Fruit fly (Drosophila melanogaster) whole organism, embryonic: ENCODE measurements around the gene CG12546.

Experiments
- ATbp ChIP-seq: fragments of 200-800 bp; sonication (Bioruptor generic); optimal IDR thresholded peaks from 2 replicates; lab custom pipeline; 2017; ENCODE audit warnings: missing biosample characterization, mild to moderate bottlenecking, missing genetic modification characterization, missing genetic modification reagents
- CG10979 ChIP-seq: fragments of 200-800 bp; sonication (Bioruptor generic); optimal IDR thresholded peaks from 2 replicates; lab custom pipeline; 2018; ENCODE audit warnings: missing biosample characterization, mild to moderate bottlenecking, missing genetic modification characterization, moderate library complexity
- CG12769 ChIP-seq: fragments of 200-800 bp; sonication (Bioruptor generic); optimal IDR thresholded peaks from 2 replicates; lab custom pipeline; 2019; ENCODE audit warnings: missing biosample characterization, mild to moderate bottlenecking, missing genetic modification characterization, moderate library complexity
- CG14667 ChIP-seq: fragments of 200-800 bp; sonication (Bioruptor generic); IDR thresholded peaks from 2 replicates; pipeline ENCODE4 v1.3.6; 2022; ENCODE audit warnings: missing biosample characterization, missing genetic modification characterization
- CG14965 ChIP-seq: fragments of 200-800 bp; sonication (Bioruptor generic); optimal IDR thresholded peaks from 2 replicates; lab custom pipeline; 2016; ENCODE audit warnings: missing biosample characterization, missing genetic modification characterization, borderline replicate concordance
- CG1529 ChIP-seq: fragments of 200-800 bp; sonication (Bioruptor generic); optimal IDR thresholded peaks from 3 replicates; lab custom pipeline; 2018; ENCODE audit warnings: missing biosample characterization, missing genetic modification characterization
- CG16815 ChIP-seq: fragments of 200-800 bp; sonication (Bioruptor generic); optimal IDR thresholded peaks from 3 replicates; lab custom pipeline; 2017; ENCODE audit warnings: missing biosample characterization, mild to moderate bottlenecking, missing genetic modification characterization
- CG17328 ChIP-seq: fragments of 200-800 bp; sonication (Bioruptor generic); IDR thresholded peaks from 2 replicates; pipeline ENCODE4 v1.3.6; 2022; ENCODE audit warnings: missing biosample characterization, missing genetic modification characterization
- CG17802 ChIP-seq: fragments of 200-800 bp; sonication (Bioruptor generic); optimal IDR thresholded peaks from 2 replicates; lab custom pipeline; 2018; ENCODE audit warnings: missing biosample characterization, mild to moderate bottlenecking, missing genetic modification characterization, moderate library complexity
- CG17829 ChIP-seq: fragments of 200-800 bp; optimal IDR thresholded peaks from 2 replicates; lab custom pipeline; 2019; ENCODE audit warnings: missing biosample characterization, mild to moderate bottlenecking, missing genetic modification characterization, moderate library complexity
- CG18599 ChIP-seq: fragments of 200-800 bp; sonication (Bioruptor generic); optimal IDR thresholded peaks from 3 replicates; lab custom pipeline; 2017; ENCODE audit warnings: missing biosample characterization, missing genetic modification characterization, mild to moderate bottlenecking, moderate library complexity, missing genetic modification reagents
- CG33213 ChIP-seq: fragments of 200-800 bp; sonication (Bioruptor generic); optimal IDR thresholded peaks from 3 replicates; lab custom pipeline; 2016; ENCODE audit warnings: missing biosample characterization, missing genetic modification characterization
- CG6791 ChIP-seq: fragments of 200-800 bp; sonication (Bioruptor generic); IDR thresholded peaks from 3 replicates; pipeline ENCODE4 v1.3.6; 2022; ENCODE audit warnings: missing biosample characterization, missing genetic modification characterization; ENCODE audit not compliant: partially characterized antibody
- CG7372 ChIP-seq: fragments of 200-800 bp; sonication (Bioruptor generic); IDR thresholded peaks from 2 replicates; pipeline ENCODE4 v1.3.6; 2022; ENCODE audit warnings: missing biosample characterization, missing genetic modification characterization
- CG7839 ChIP-seq: fragments of 200-800 bp; sonication (Bioruptor generic); optimal IDR thresholded peaks from 3 replicates; lab custom pipeline; 2018; ENCODE audit warnings: missing biosample characterization, mild to moderate bottlenecking, missing genetic modification characterization, moderate library complexity
- CG8924 ChIP-seq: fragments of 200-800 bp; optimal IDR thresholded peaks from 3 replicates; lab custom pipeline; 2019; ENCODE audit warnings: missing biosample characterization, mild to moderate bottlenecking, missing genetic modification characterization, moderate library complexity
- Camta ChIP-seq: fragments of 200-800 bp; sonication (Bioruptor generic); optimal IDR thresholded peaks from 2 replicates; lab custom pipeline; 2016; ENCODE audit warnings: missing biosample characterization, missing genetic modification characterization
- Dbx ChIP-seq: fragments of 200-800 bp; sonication (Bioruptor generic); IDR thresholded peaks from 3 replicates; pipeline ENCODE4 v1.3.6; 2022; ENCODE audit warnings: missing biosample characterization, missing genetic modification characterization
- Dek ChIP-seq: fragments of 200-800 bp; sonication (Bioruptor generic); optimal IDR thresholded peaks from 3 replicates; lab custom pipeline; 2019; ENCODE audit warnings: missing biosample characterization, mild to moderate bottlenecking, missing genetic modification characterization, moderate library complexity
- Dll ChIP-seq: fragments of 200-800 bp; sonication (Bioruptor generic); IDR thresholded peaks from 4 replicates; pipeline ENCODE4 v1.3.6; 2022; ENCODE audit warnings: missing biosample characterization, missing genetic modification characterization; ENCODE audit not compliant: partially characterized antibody
- Doc3 ChIP-seq: fragments of 200-800 bp; sonication (Bioruptor generic); IDR thresholded peaks from 3 replicates; pipeline ENCODE4 v1.3.6; 2022; ENCODE audit warnings: missing biosample characterization, missing genetic modification characterization; ENCODE audit not compliant: partially characterized antibody
- Dp ChIP-seq: fragments of 200-800 bp; sonication (Bioruptor generic); optimal IDR thresholded peaks from 2 replicates; lab custom pipeline; 2018; ENCODE audit warnings: missing biosample characterization, mild to moderate bottlenecking, missing genetic modification characterization, moderate library complexity
- Fer2 ChIP-seq: fragments of 200-800 bp; sonication (Bioruptor generic); optimal IDR thresholded peaks from 2 replicates; lab custom pipeline; 2018; ENCODE audit warnings: missing biosample characterization, mild to moderate bottlenecking, missing genetic modification characterization, moderate library complexity
- Lpt ChIP-seq: fragments of >200 bp; optimal IDR thresholded peaks from 2 replicates; lab custom pipeline; 2018; ENCODE audit warnings: missing biosample characterization, missing genetic modification characterization
- MBD-R2 ChIP-seq: fragments of 200-800 bp; sonication (Bioruptor generic); IDR thresholded peaks from 2 replicates; pipeline ENCODE4 v1.3.6; 2022; ENCODE audit warnings: missing biosample characterization, missing genetic modification characterization
- NC2β ChIP-seq: fragments of 200-800 bp; sonication (Bioruptor generic); optimal IDR thresholded peaks from 2 replicates; lab custom pipeline; 2016; ENCODE audit warnings: missing biosample characterization, missing genetic modification characterization
- NFAT ChIP-seq: fragments of 200-800 bp; sonication (Bioruptor generic); IDR thresholded peaks from 2 replicates; pipeline ENCODE4 v1.3.6; 2022; ENCODE audit warnings: missing biosample characterization, missing genetic modification characterization
- NK7.1 ChIP-seq: fragments of 200-800 bp; sonication (Bioruptor generic); optimal IDR thresholded peaks from 3 replicates; lab custom pipeline; 2016; ENCODE audit warnings: missing biosample characterization, missing genetic modification characterization
- NfI ChIP-seq: fragments of 200-800 bp; sonication (Bioruptor generic); optimal IDR thresholded peaks from 3 replicates; lab custom pipeline; 2018; ENCODE audit warnings: missing biosample characterization, mild to moderate bottlenecking, missing genetic modification characterization, moderate library complexity
- Pdp1 ChIP-seq, 2 experiments: fragments of 200-800 bp; sonication (Bioruptor generic); optimal IDR thresholded peaks; 3 replicates each; lab custom pipeline; 2016; ENCODE audit warnings: missing biosample characterization in 2 of 2, missing genetic modification characterization in 2 of 2, mild to moderate bottlenecking in 1 of 2, moderate library complexity in 1 of 2
- Rfx ChIP-seq: fragments of 200-800 bp; sonication (Bioruptor generic); IDR thresholded peaks from 2 replicates; pipeline ENCODE4 v1.3.6; 2022; ENCODE audit warnings: missing biosample characterization, missing genetic modification characterization
- Spps ChIP-seq: fragments of 200-800 bp; sonication (Bioruptor generic); optimal IDR thresholded peaks from 2 replicates; lab custom pipeline; 2018; ENCODE audit warnings: missing biosample characterization, mild to moderate bottlenecking, missing genetic modification characterization
- ac ChIP-seq: fragments of 200-800 bp; sonication (Bioruptor generic); optimal IDR thresholded peaks from 3 replicates; lab custom pipeline; 2017; ENCODE audit warnings: missing biosample characterization, mild to moderate bottlenecking, missing genetic modification characterization
- ara ChIP-seq: fragments of 200-800 bp; sonication (Bioruptor generic); IDR thresholded peaks from 2 replicates; pipeline ENCODE4 v1.3.6; 2022; ENCODE audit warnings: missing biosample characterization, missing genetic modification characterization
- dysf ChIP-seq: fragments of 200-800 bp; sonication (Bioruptor generic); IDR thresholded peaks from 3 replicates; pipeline ENCODE4 v1.3.6; 2022; ENCODE audit warnings: missing biosample characterization, missing genetic modification characterization
- en ChIP-seq: fragments of 200-800 bp; sonication (Bioruptor generic); optimal IDR thresholded peaks from 2 replicates; lab custom pipeline; 2016; ENCODE audit warnings: missing biosample characterization, missing genetic modification characterization
- fd102C ChIP-seq: fragments of 200-800 bp; sonication (Bioruptor generic); optimal IDR thresholded peaks from 2 replicates; lab custom pipeline; 2018; ENCODE audit warnings: missing biosample characterization, mild to moderate bottlenecking, missing genetic modification characterization, moderate library complexity
- gsb-n ChIP-seq: fragments of 200-800 bp; sonication (Bioruptor generic); optimal IDR thresholded peaks from 3 replicates; lab custom pipeline; 2018; ENCODE audit warnings: missing biosample characterization, mild to moderate bottlenecking, missing genetic modification characterization
- kay ChIP-seq: fragments of 200-800 bp; sonication (Bioruptor generic); optimal IDR thresholded peaks from 2 replicates; lab custom pipeline; 2016; ENCODE audit warnings: missing biosample characterization, missing genetic modification characterization
- mirr ChIP-seq: fragments of 200-800 bp; sonication (Bioruptor generic); optimal IDR thresholded peaks from 3 replicates; lab custom pipeline; 2018; ENCODE audit warnings: missing biosample characterization, mild to moderate bottlenecking, missing genetic modification characterization
- mld ChIP-seq: fragments of 200-800 bp; sonication (Bioruptor generic); IDR thresholded peaks from 3 replicates; pipeline ENCODE4 v1.3.6; 2022; ENCODE audit warnings: missing biosample characterization, missing genetic modification characterization; ENCODE audit not compliant: partially characterized antibody
- scrt ChIP-seq: fragments of 200-800 bp; sonication (Bioruptor generic); optimal IDR thresholded peaks from 2 replicates; lab custom pipeline; 2018; ENCODE audit warnings: missing biosample characterization, mild to moderate bottlenecking, missing genetic modification characterization, moderate library complexity
- shn ChIP-seq: fragments of 200-800 bp; sonication (Bioruptor generic); optimal IDR thresholded peaks from 3 replicates; lab custom pipeline; 2016; ENCODE audit warnings: missing biosample characterization, missing genetic modification characterization
- sna ChIP-seq: fragments of 200-800 bp; sonication (Bioruptor generic); IDR thresholded peaks from 2 replicates; pipeline ENCODE4 v1.3.6; 2022; ENCODE audit warnings: missing biosample characterization, missing genetic modification characterization; ENCODE audit not compliant: partially characterized antibody
- sob ChIP-seq: fragments of 200-800 bp; sonication (Bioruptor generic); IDR thresholded peaks from 2 replicates; pipeline ENCODE4 v1.3.6; 2022; ENCODE audit warnings: missing biosample characterization, missing genetic modification characterization
- sug ChIP-seq: fragments of 200-800 bp; optimal IDR thresholded peaks from 2 replicates; lab custom pipeline; 2019; ENCODE audit warnings: missing biosample characterization, mild to moderate bottlenecking, missing genetic modification characterization, moderate library complexity
- unc-4 ChIP-seq: fragments of 200-800 bp; sonication (Bioruptor generic); IDR thresholded peaks from 2 replicates; pipeline ENCODE4 v1.3.6; 2022; ENCODE audit warnings: missing biosample characterization, missing genetic modification characterization; ENCODE audit not compliant: partially characterized antibody
- wek ChIP-seq: fragments of 200-800 bp; sonication (Bioruptor generic); optimal IDR thresholded peaks from 3 replicates; lab custom pipeline; 2018; ENCODE audit warnings: missing biosample characterization, mild to moderate bottlenecking, missing genetic modification characterization, moderate library complexity
- yki ChIP-seq: fragments of >200 bp; optimal IDR thresholded peaks from 3 replicates; lab custom pipeline; 2018
- zfh1 ChIP-seq: fragments of 200-800 bp; sonication (Bioruptor generic); IDR thresholded peaks from 3 replicates; pipeline ENCODE4 v1.3.6; 2022; ENCODE audit warnings: missing biosample characterization, missing genetic modification characterization

The CG12546 gene

DNA sequence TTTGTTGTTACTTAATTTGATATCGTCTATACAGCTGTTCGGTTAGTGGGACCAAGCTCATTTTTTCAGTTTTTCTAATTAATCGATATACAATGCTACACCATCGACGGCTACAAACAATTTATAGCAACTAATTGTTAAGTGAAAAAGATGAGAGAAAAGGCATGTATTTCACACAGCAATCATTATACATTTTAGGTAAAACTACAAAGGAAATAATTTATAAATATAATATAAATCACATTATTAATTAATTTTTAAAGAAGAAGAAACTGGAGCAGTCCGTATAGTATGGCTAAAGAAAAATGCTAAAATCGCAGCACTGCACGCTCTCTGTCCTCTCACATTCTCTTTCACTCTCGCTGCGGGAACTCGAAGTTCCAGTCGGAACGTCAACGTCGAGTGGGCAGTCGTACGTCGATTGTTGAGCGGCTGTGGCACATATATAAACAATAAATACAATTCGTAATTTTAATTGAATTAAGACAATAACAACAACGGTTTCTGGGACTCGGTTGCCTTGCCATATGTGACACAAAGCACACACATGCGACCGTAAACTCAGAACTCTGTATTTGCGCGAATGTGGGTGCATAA is 34.2 kb upstream of the CG12546 start, which contains the start of the genes CG14450 and CG11367 (continued):
- TF ChIP-seq Camta: peak; percentile 9
- no peak for TF ChIP-seq Lpt (GFP tag; lab: Kevin White, UChicago)
- peak; percentile 46 for TF ChIP-seq Dek (tag; lab: Kevin White, UChicago)
- peak; percentile 30 for TF ChIP-seq CG7839 (tag; lab: Kevin White, UChicago)
- TF ChIP-seq kay (GFP tag; lab: Kevin White, UChicago): no peak
- peak; percentile 44 for TF ChIP-seq CG18599 (GFP tag; lab: Kevin White, UChicago)
- TF ChIP-seq scrt (GFP tag; lab: Kevin White, UChicago): peak; percentile 16
- TF ChIP-seq wek (GFP tag; lab: Kevin White, UChicago): peak; percentile 3
- peak; percentile 60 for TF ChIP-seq CG1529 (GFP tag; lab: Kevin White, UChicago)
- TF ChIP-seq shn (GFP tag; lab: Kevin White, UChicago): no peak
- TF ChIP-seq CG14965: no peak
- TF ChIP-seq CG12769 (tag; lab: Kevin White, UChicago): peak; percentile 71
- no peak for TF ChIP-seq Fer2
- TF ChIP-seq sug: peak; percentile 55
- TF ChIP-seq NC2β (GFP tag; lab: Kevin White, UChicago): no peak
- no peak for TF ChIP-seq CG7372 (GFP tag; lab: Robert Waterston, UW)
- TF ChIP-seq CG16815 (GFP tag; lab: Kevin White, UChicago): no peak
- TF ChIP-seq zfh1 (GFP tag; lab: Robert Waterston, UW): peak; percentile 18; the same call in 1 of the 3 replicates
- peak; percentile 68 for TF ChIP-seq CG8924 (tag; lab: Kevin White, UChicago)
- TF ChIP-seq CG17802 (tag; lab: Kevin White, UChicago): no peak
- no peak for TF ChIP-seq mirr (GFP tag; lab: Kevin White, UChicago)
- TF ChIP-seq Dp (GFP tag; lab: Kevin White, UChicago): peak; percentile 26
- no peak for TF ChIP-seq Dbx
- no peak for TF ChIP-seq CG6791
- peak; percentile 76 for TF ChIP-seq unc-4 (GFP tag; lab: Robert Waterston, UW)
- TF ChIP-seq gsb-n: no peak
- peak; percentile 5 for TF ChIP-seq NfI
- TF ChIP-seq ATbp (GFP tag; lab: Kevin White, UChicago): peak; percentile 24
- TF ChIP-seq Spps (tag; lab: Kevin White, UChicago): no peak
- no peak for TF ChIP-seq mld (GFP tag; lab: Robert Waterston, UW)
- TF ChIP-seq sob (GFP tag; lab: Robert Waterston, UW): no peak
- peak; percentile 7 for TF ChIP-seq yki (lab: Kevin White, UChicago)
- peak; percentile 72 for TF ChIP-seq Doc3 (GFP tag; lab: Robert Waterston, UW)
- TF ChIP-seq sna (GFP tag; lab: Robert Waterston, UW): peak; percentile 78
- no peak for TF ChIP-seq fd102C (GFP tag; lab: Kevin White, UChicago)
- TF ChIP-seq CG17829 (tag; lab: Kevin White, UChicago): peak; percentile 75
- TF ChIP-seq CG14667: no peak
- TF ChIP-seq Rfx (GFP tag; lab: Robert Waterston, UW): peak; percentile 19; the same call in 1 of the 2 replicates
- no peak for TF ChIP-seq CG10979 (tag; lab: Kevin White, UChicago)
- TF ChIP-seq NFAT (GFP tag; lab: Robert Waterston, UW): no peak
- peak in 1 of 2 experiments; percentile 48 for TF ChIP-seq Pdp1 (GFP tag; optimal IDR thresholded peaks at IDR 0.05; lab: Kevin White, UChicago)
- TF ChIP-seq CG33213 (GFP tag; lab: Kevin White, UChicago): no peak
- TF ChIP-seq en (GFP tag; lab: Kevin White, UChicago): no peak
- no peak for TF ChIP-seq ara (GFP tag; lab: Robert Waterston, UW)
- no peak for TF ChIP-seq dysf
- TF ChIP-seq MBD-R2 (GFP tag; lab: Robert Waterston, UW): 0 out of 2 replicates have a peak, but pooled peaks have one; percentile 36
- no peak for TF ChIP-seq NK7.1 (GFP tag; lab: Kevin White, UChicago)
- TF ChIP-seq ac: no peak
- TF ChIP-seq CG17328 (GFP tag; lab: Robert Waterston, UW): no peak
- peak; percentile 88 for TF ChIP-seq Dll
